Fruit fly (Drosophila melanogaster) whole organism, embryonic: ENCODE measurements around the gene CG42676.

ENCODE experiments used
- ATbp ChIP-seq: fragments of 200-800 bp; sonication (Bioruptor generic); optimal IDR thresholded peaks from 2 replicates; lab custom pipeline; 2017; ENCODE audit warnings: missing biosample characterization, mild to moderate bottlenecking, missing genetic modification characterization, missing genetic modification reagents
- CG1832 ChIP-seq: fragments of 200-800 bp; sonication (Bioruptor generic); optimal IDR thresholded peaks from 2 replicates; lab custom pipeline; 2017; ENCODE audit warnings: missing biosample characterization, mild to moderate bottlenecking, missing genetic modification characterization, inconsistent platforms
- CG8924 ChIP-seq: fragments of 200-800 bp; optimal IDR thresholded peaks from 3 replicates; lab custom pipeline; 2019; ENCODE audit warnings: missing biosample characterization, mild to moderate bottlenecking, missing genetic modification characterization, moderate library complexity
- bab2 ChIP-seq: fragments of 200-800 bp; sonication (Bioruptor generic); optimal IDR thresholded peaks from 2 replicates; lab custom pipeline; 2016; ENCODE audit warnings: missing biosample characterization, missing genetic modification characterization
- gce ChIP-seq: fragments of 200-800 bp; sonication (Bioruptor generic); IDR thresholded peaks from 3 replicates; pipeline ENCODE4 v1.3.6; 2022; ENCODE audit warnings: missing biosample characterization, missing genetic modification characterization
- gfzf ChIP-seq: fragments of 200-800 bp; sonication (Bioruptor generic); optimal IDR thresholded peaks from 2 replicates; lab custom pipeline; 2016; ENCODE audit warnings: missing biosample characterization, mild to moderate bottlenecking, missing genetic modification characterization, moderate library complexity
- hbn ChIP-seq: fragments of 200-800 bp; sonication (Bioruptor generic); IDR thresholded peaks from 2 replicates; pipeline ENCODE4 v1.3.6; 2022; ENCODE audit warnings: missing biosample characterization, missing genetic modification characterization; ENCODE audit not compliant: partially characterized antibody
- psq ChIP-seq: fragments of 200-800 bp; sonication (Bioruptor generic); optimal IDR thresholded peaks from 2 replicates; lab custom pipeline; 2017; ENCODE audit warnings: missing biosample characterization, missing genetic modification characterization
- sd ChIP-seq: fragments of 200-800 bp; sonication (Bioruptor generic); optimal IDR thresholded peaks from 3 replicates; lab custom pipeline; 2018; ENCODE audit warnings: missing biosample characterization, mild to moderate bottlenecking, missing genetic modification characterization, moderate library complexity
- slp2 ChIP-seq: fragments of 200-800 bp; sonication (Bioruptor generic); optimal IDR thresholded peaks from 2 replicates; lab custom pipeline; 2016; ENCODE audit warnings: missing biosample characterization, missing genetic modification characterization
- usp ChIP-seq: fragments of >200 bp; optimal IDR thresholded peaks from 2 replicates; lab custom pipeline; 2017; ENCODE audit warnings: missing biosample characterization, missing genetic modification characterization
- wdn ChIP-seq: fragments of 200-800 bp; sonication (Bioruptor generic); IDR thresholded peaks from 2 replicates; pipeline ENCODE4 v1.3.6; 2022; ENCODE audit warnings: missing biosample characterization, missing genetic modification characterization

- TF ChIP-seq gfzf (GFP tag; lab: Kevin White, UChicago) (no peak), bab2 (GFP tag; lab: Kevin White, UChicago) (no peak), CG1832 (GFP tag; lab: Kevin White, UChicago) (no peak), ATbp (GFP tag; lab: Kevin White, UChicago) (no peak), psq (GFP tag; lab: Kevin White, UChicago) (no peak), slp2 (GFP tag; lab: Kevin White, UChicago) (no peak), gce (GFP tag; lab: Robert Waterston, UW) (no peak), usp (GFP tag; lab: Kevin White, UChicago) (no peak), hbn (GFP tag; lab: Robert Waterston, UW) (no peak), sd (no peak), wdn (GFP tag; lab: Robert Waterston, UW) (no peak), CG8924 (tag; lab: Kevin White, UChicago) (no peak)
Observed at dm6 chr3L:1853277-1853676, 50.4 kb downstream of the CG42676 start.
